Fruit fly (Drosophila melanogaster): ENCODE data around the gene CG17834.

CG17834 gene

DNA sequence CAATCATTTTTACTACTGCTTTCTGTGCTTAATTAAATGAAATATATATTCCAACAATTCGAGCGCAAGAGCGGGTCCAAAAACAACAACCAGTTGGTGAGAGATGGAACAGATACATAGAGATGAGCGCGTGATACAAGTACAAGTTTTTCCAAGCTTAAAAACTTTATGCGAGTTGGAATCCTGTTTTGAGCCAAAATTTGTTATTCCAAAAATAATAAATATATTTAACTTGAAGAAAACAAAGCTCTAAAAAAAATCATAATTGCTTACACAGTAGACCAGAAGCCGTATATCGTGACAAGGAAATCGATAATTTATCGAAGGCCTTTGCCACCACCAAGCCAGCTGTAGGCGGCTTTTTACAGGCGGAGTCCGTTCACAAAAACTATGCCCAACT is 14.2 kb upstream of the CG17834 start, which contains the start of the genes CG13097 and PIG-U (continued):
- TF ChIP-seq CG32767 (GFP tag; IDR thresholded peaks at IDR 0.05) (peak; percentile 57; the same call in 1 of the 2 replicates), CG4424 (GFP tag; optimal IDR thresholded peaks at IDR 0.05) (peak; percentile 87), CG3847 (GFP tag; IDR thresholded peaks at IDR 0.05) (peak; percentile 83), chn (GFP tag; optimal IDR thresholded peaks at IDR 0.05) (peak; percentile 88), slp2 (GFP tag; optimal IDR thresholded peaks at IDR 0.05) (peak; percentile 13), CG6791 (GFP tag; IDR thresholded peaks at IDR 0.05; ENCODE audit: partially characterized antibody) (peak; percentile 86), CG14860 (GFP tag; IDR thresholded peaks at IDR 0.05; ENCODE audit: partially characterized antibody) (peak; percentile 88), mld (GFP tag; IDR thresholded peaks at IDR 0.05; ENCODE audit: partially characterized antibody) (peak; percentile 74; the same call in 1 of the 3 replicates), CG2116 (GFP tag; optimal IDR thresholded peaks at IDR 0.05) (peak; percentile 92), Oli (tag; optimal IDR thresholded peaks at IDR 0.05) (peak; percentile 57), otp (GFP tag; IDR thresholded peaks at IDR 0.05) (0 out of 3 replicates have a peak, but pooled peaks have one; percentile 57), zfh1 (GFP tag; IDR thresholded peaks at IDR 0.05) (peak; percentile 84), p53 (GFP tag; optimal IDR thresholded peaks at IDR 0.05) (peak; percentile 6), CG8924 (tag; optimal IDR thresholded peaks at IDR 0.05) (peak; percentile 69), CG11696 (GFP tag; IDR thresholded peaks at IDR 0.05) (0 out of 2 replicates have a peak, but pooled peaks have one; percentile 24), Oaz (GFP tag; IDR thresholded peaks at IDR 0.05) (peak; percentile 46; the same call in 1 of the 2 replicates), CG7372 (GFP tag; IDR thresholded peaks at IDR 0.05) (peak; percentile 81), Adf1 (GFP tag; IDR thresholded peaks at IDR 0.05) (peak; percentile 49), CG6175 (GFP tag; IDR thresholded peaks at IDR 0.05) (0 out of 3 replicates have a peak, but pooled peaks have one; percentile 41), CG7928 (GFP tag; optimal IDR thresholded peaks at IDR 0.05) (peak; percentile 50), CG3407 (GFP tag; optimal IDR thresholded peaks at IDR 0.05) (peak; percentile 53), disco-r (GFP tag; optimal IDR thresholded peaks at IDR 0.05) (peak; percentile 30), jing (GFP tag; optimal IDR thresholded peaks at IDR 0.05) (no peak), ranshi (GFP tag; IDR thresholded peaks at IDR 0.05) (peak; percentile 85), zen2 (GFP tag; IDR thresholded peaks at IDR 0.05; ENCODE audit: partially characterized antibody) (peak; percentile 83; the same call in 2 of the 3 replicates), HLHmδ (GFP tag; optimal IDR thresholded peaks at IDR 0.05) (no peak), CG13287 (GFP tag; IDR thresholded peaks at IDR 0.05; ENCODE audit: partially characterized antibody) (peak; percentile 98), jumu (GFP tag; optimal IDR thresholded peaks at IDR 0.05) (peak; percentile 22), CG2889 (GFP tag; IDR thresholded peaks at IDR 0.05) (0 out of 3 replicates have a peak, but pooled peaks have one; percentile 45), repo (GFP tag; optimal IDR thresholded peaks at IDR 0.05) (peak; percentile 25), CG11695 (GFP tag; IDR thresholded peaks at IDR 0.05) (peak; percentile 69; the same call in 2 of the 3 replicates), GATAe (GFP tag; conservative IDR thresholded peaks at IDR 0.05) (no peak), CG9797 (GFP tag; optimal IDR thresholded peaks at IDR 0.05) (peak; percentile 43), Sry-δ (GFP tag; optimal IDR thresholded peaks at IDR 0.05) (peak; percentile 97), Nf-YA (GFP tag; IDR thresholded peaks at IDR 0.05) (peak; percentile 68; the same call in 1 of the 2 replicates), ara (GFP tag; IDR thresholded peaks at IDR 0.05) (peak; percentile 79), CG4360 (GFP tag; IDR thresholded peaks at IDR 0.05) (peak; percentile 53; the same call in 1 of the 2 replicates), zen (tag; optimal IDR thresholded peaks at IDR 0.05) (peak; percentile 78), CG16779 (GFP tag; IDR thresholded peaks at IDR 0.05) (no peak), CG32772 (GFP tag; IDR thresholded peaks at IDR 0.05) (peak; percentile 78), CG1602 (GFP tag; optimal IDR thresholded peaks at IDR 0.05) (peak; percentile 82), CG11398 (GFP tag; optimal IDR thresholded peaks at IDR 0.05) (no peak), crp (GFP tag; optimal IDR thresholded peaks at IDR 0.05) (peak; percentile 22 to 88), CG10654 (GFP tag; optimal IDR thresholded peaks at IDR 0.05) (peak; percentile 79), NfI (GFP tag; optimal IDR thresholded peaks at IDR 0.05) (peak; percentile 70), pita (GFP tag; optimal IDR thresholded peaks at IDR 0.05) (no peak), vnd (GFP tag; IDR thresholded peaks at IDR 0.05; ENCODE audit: partially characterized antibody) (peak; percentile 90), fd3F (GFP tag; optimal IDR thresholded peaks at IDR 0.05) (peak; percentile 46), CG12236 (GFP tag; optimal IDR thresholded peaks at IDR 0.05) (peak; percentile 21), mam (GFP tag; optimal IDR thresholded peaks at IDR 0.05) (peak; percentile 86)
